Worm (Caenorhabditis elegans) whole organism, L4 larva: Measurements from ENCODE around the gene fbxa-157.

ENCODE experiments used
- F37D6.2 ChIP-seq: sonication (generic microtip); optimal IDR thresholded peaks from 2 replicates; lab custom pipeline; 2016; ENCODE audit warnings: mild to moderate bottlenecking, missing genetic modification characterization, missing compliant biosample characterization
- F49E8.2 ChIP-seq: sonication (generic microtip); optimal IDR thresholded peaks from 2 replicates; lab custom pipeline; 2016; ENCODE audit warnings: missing compliant biosample characterization, mild to moderate bottlenecking, missing genetic modification characterization, borderline replicate concordance
- R02D3.7 ChIP-seq: fragments of 150-350 bp; sonication (generic microtip); optimal IDR thresholded peaks from 3 replicates; lab custom pipeline; 2014; ENCODE audit warnings: missing biosample characterization, missing genetic modification characterization
- T20F7.1 ChIP-seq: fragments of 200-800 bp; sonication (Bioruptor generic); optimal IDR thresholded peaks from 2 replicates; lab custom pipeline; 2018; ENCODE audit warnings: mild to moderate bottlenecking, missing genetic modification characterization, missing compliant biosample characterization
- Y48G9A.11 ChIP-seq: fragments of 200-800 bp; sonication (Bioruptor generic); IDR thresholded peaks from 2 replicates; pipeline ENCODE4 v1.3.6; 2022; ENCODE audit warnings: missing genetic modification reagents, missing genetic modification characterization, missing compliant biosample characterization
- Y75B8A.6 ChIP-seq: fragments of 200-800 bp; sonication (Bioruptor generic); IDR thresholded peaks from 2 replicates; pipeline ENCODE4 v1.3.6; 2022; ENCODE audit warnings: missing genetic modification reagents, missing genetic modification characterization, missing compliant biosample characterization
- ZK546.5 ChIP-seq, 2 experiments: sonication (generic microtip); optimal IDR thresholded peaks; 2 replicates each; lab custom pipeline; 2017; ENCODE audit warnings: missing biosample characterization in 2 of 2, missing genetic modification characterization in 2 of 2
- aha-1 ChIP-seq: fragments of 150-350 bp; peaks from one replicate; lab custom pipeline; 2014; ENCODE audit warnings: missing biosample characterization, missing genetic modification characterization
- aly-2 ChIP-seq: sonication (generic microtip); optimal IDR thresholded peaks from 2 replicates; lab custom pipeline; 2018; ENCODE audit warnings: missing biosample characterization, missing genetic modification characterization
- ama-1 ChIP-seq: fragments of 150-350 bp; optimal IDR thresholded peaks from 2 replicates; lab custom pipeline; 2014; ENCODE audit warnings: inconsistent platforms, mixed read lengths
- arid-1 ChIP-seq: fragments of 200-800 bp; sonication (Bioruptor generic); conservative IDR thresholded peaks from 2 replicates; pipeline ENCODE4 v1.3.6; 2022; ENCODE audit warnings: missing genetic modification reagents, missing genetic modification characterization, missing compliant biosample characterization
- attf-4 ChIP-seq: sonication (generic microtip); optimal IDR thresholded peaks from 3 replicates; lab custom pipeline; 2017; ENCODE audit warnings: missing biosample characterization, missing genetic modification characterization
- ceh-28 ChIP-seq: fragments of 150-350 bp; optimal IDR thresholded peaks from 2 replicates; lab custom pipeline; 2014; ENCODE audit warnings: missing biosample characterization, missing genetic modification reagents, missing genetic modification characterization
- ceh-32 ChIP-seq: sonication (generic microtip); optimal IDR thresholded peaks from 2 replicates; lab custom pipeline; 2016; ENCODE audit warnings: mild to moderate bottlenecking, missing genetic modification characterization, missing compliant biosample characterization; ENCODE audit not compliant: poor library complexity
- ceh-82 ChIP-seq: sonication (generic microtip); optimal IDR thresholded peaks from 2 replicates; lab custom pipeline; 2017; ENCODE audit warnings: missing biosample characterization, missing genetic modification characterization
- cey-2 ChIP-seq: sonication (generic microtip); optimal IDR thresholded peaks from 3 replicates; lab custom pipeline; 2017; ENCODE audit warnings: missing genetic modification characterization, mild to moderate bottlenecking, missing compliant biosample characterization, antibody characterized with exemption, borderline replicate concordance; ENCODE audit not compliant: insufficient read depth
- ctbp-1 ChIP-seq: fragments of 200-800 bp; sonication (Bioruptor generic); IDR thresholded peaks from 2 replicates; pipeline ENCODE4 v1.3.6; 2022; ENCODE audit warnings: missing genetic modification reagents, missing genetic modification characterization, missing compliant biosample characterization
- daf-16 ChIP-seq, 3 experiments: sonication (generic microtip); optimal IDR thresholded peaks; 2 replicates each; lab custom pipeline; 2016 to 2017; ENCODE audit warnings: missing genetic modification characterization in 3 of 3, missing genetic modification reagents in 3 of 3, mild to moderate bottlenecking in 2 of 3, missing compliant biosample characterization in 2 of 3, missing biosample characterization in 1 of 3, moderate library complexity in 1 of 3
- daf-19 ChIP-seq: fragments of 200-800 bp; sonication (Bioruptor generic); conservative IDR thresholded peaks from 2 replicates; pipeline ENCODE4 v1.3.6; 2022; ENCODE audit warnings: missing genetic modification characterization, missing compliant biosample characterization
- daf-8 ChIP-seq: fragments of 200-800 bp; sonication (Bioruptor generic); IDR thresholded peaks from 2 replicates; pipeline ENCODE4 v1.3.6; 2022; ENCODE audit warnings: missing genetic modification characterization, missing compliant biosample characterization
- dmd-6 ChIP-seq: fragments of 200-800 bp; sonication (Bioruptor generic); IDR thresholded peaks from 2 replicates; pipeline ENCODE4 v1.3.6; 2022; ENCODE audit warnings: missing genetic modification reagents, missing genetic modification characterization, missing compliant biosample characterization
- dmd-9 ChIP-seq: fragments of 200-800 bp; sonication (Bioruptor generic); IDR thresholded peaks from 2 replicates; pipeline ENCODE4 v1.3.6; 2022; ENCODE audit warnings: missing genetic modification reagents, missing genetic modification characterization, missing compliant biosample characterization
- fos-1 ChIP-seq: fragments of 150-350 bp; optimal IDR thresholded peaks from 2 replicates; lab custom pipeline; 2014; ENCODE audit warnings: missing biosample characterization, missing genetic modification characterization
- gei-8 ChIP-seq: fragments of 200-800 bp; sonication (Bioruptor generic); optimal IDR thresholded peaks from 2 replicates; lab custom pipeline; 2018; ENCODE audit warnings: mild to moderate bottlenecking, missing genetic modification characterization, missing compliant biosample characterization
- hif-1 ChIP-seq, 2 experiments: sonication (generic microtip); optimal IDR thresholded peaks; 2 replicates each; lab custom pipeline; 2016 to 2017; ENCODE audit warnings: missing compliant biosample characterization in 2 of 2, missing genetic modification characterization in 2 of 2, missing genetic modification reagents in 2 of 2, missing genotype in 2 of 2, mild to moderate bottlenecking in 1 of 2
- hlh-30 ChIP-seq: sonication (generic microtip); optimal IDR thresholded peaks from 2 replicates; lab custom pipeline; 2017; ENCODE audit warnings: antibody characterized with exemption, mild to moderate bottlenecking, missing genetic modification characterization, missing compliant biosample characterization; ENCODE audit not compliant: insufficient read depth
- lin-39 ChIP-seq: fragments of 150-350 bp; optimal IDR thresholded peaks from 2 replicates; lab custom pipeline; 2014; ENCODE audit warnings: missing biosample characterization, missing genetic modification reagents, missing genetic modification characterization
- lsy-2 ChIP-seq, 2 experiments: fragments of 150-350 bp in 1 of 2; sonication (generic microtip) in 1 of 2; optimal IDR thresholded peaks; 2 replicates each; lab custom pipeline; 2014 to 2017; ENCODE audit warnings: missing biosample characterization in 2 of 2, missing genetic modification characterization in 2 of 2
- madf-9 ChIP-seq: fragments of 200-800 bp; sonication (Bioruptor generic); conservative IDR thresholded peaks from 2 replicates; pipeline ENCODE4 v1.3.6; 2022; ENCODE audit warnings: missing genetic modification reagents, missing genetic modification characterization, missing compliant biosample characterization
- mes-2 ChIP-seq: sonication (generic microtip); optimal IDR thresholded peaks from 2 replicates; lab custom pipeline; 2016; ENCODE audit warnings: missing genotype, mild to moderate bottlenecking, missing genetic modification characterization, missing compliant biosample characterization; ENCODE audit not compliant: poor library complexity, severe bottlenecking
- nhr-10 ChIP-seq: fragments of 150-350 bp; optimal IDR thresholded peaks from 2 replicates; lab custom pipeline; 2014; ENCODE audit warnings: missing biosample characterization, missing genetic modification characterization
- nhr-11 ChIP-seq: fragments of 150-350 bp; optimal IDR thresholded peaks from 2 replicates; lab custom pipeline; 2014; ENCODE audit warnings: missing biosample characterization, missing genetic modification characterization
- nhr-111 ChIP-seq: fragments of 200-800 bp; sonication (Bioruptor generic); optimal IDR thresholded peaks from 2 replicates; lab custom pipeline; 2018; ENCODE audit warnings: mild to moderate bottlenecking, missing genetic modification characterization, missing compliant biosample characterization
- nhr-237 ChIP-seq: sonication (generic microtip); optimal IDR thresholded peaks from 2 replicates; lab custom pipeline; 2017; ENCODE audit warnings: missing biosample characterization, missing genetic modification characterization
- nhr-25 ChIP-seq: sonication (generic microtip); optimal IDR thresholded peaks from 2 replicates; lab custom pipeline; 2017; ENCODE audit warnings: missing genetic modification characterization, mild to moderate bottlenecking, missing compliant biosample characterization, antibody characterized with exemption, moderate library complexity, borderline replicate concordance; ENCODE audit not compliant: insufficient read depth
- nhr-28 ChIP-seq: fragments of 150-350 bp; optimal IDR thresholded peaks from 2 replicates; lab custom pipeline; 2014; ENCODE audit warnings: missing biosample characterization, missing genetic modification characterization
- nhr-48 ChIP-seq: sonication (generic microtip); optimal IDR thresholded peaks from 2 replicates; lab custom pipeline; 2016; ENCODE audit warnings: mild to moderate bottlenecking, missing genetic modification characterization, missing compliant biosample characterization
- nhr-6 ChIP-seq: fragments of 150-350 bp; optimal IDR thresholded peaks from 2 replicates; lab custom pipeline; 2014; ENCODE audit warnings: missing biosample characterization, missing genetic modification characterization
- nhr-76 ChIP-seq: fragments of 150-350 bp; optimal IDR thresholded peaks from 2 replicates; lab custom pipeline; 2014; ENCODE audit warnings: missing biosample characterization, missing genetic modification characterization
- nhr-77 ChIP-seq: fragments of 150-350 bp; optimal IDR thresholded peaks from 2 replicates; lab custom pipeline; 2014; ENCODE audit warnings: missing biosample characterization, missing genetic modification characterization
- pqm-1 ChIP-seq: sonication (generic microtip); optimal IDR thresholded peaks from 2 replicates; lab custom pipeline; 2017; ENCODE audit warnings: missing biosample characterization, missing genetic modification characterization
- set-16 ChIP-seq: fragments of 200-800 bp; sonication (Bioruptor generic); IDR thresholded peaks from 2 replicates; pipeline ENCODE4 v1.3.6; 2022; ENCODE audit warnings: missing genetic modification reagents, missing genetic modification characterization, missing compliant biosample characterization
- skn-1 ChIP-seq: fragments of 150-350 bp; optimal IDR thresholded peaks from 2 replicates; lab custom pipeline; 2014; ENCODE audit warnings: missing biosample characterization, missing genetic modification characterization
- snpc-1.2 ChIP-seq: fragments of 200-800 bp; sonication (Bioruptor generic); IDR thresholded peaks from 2 replicates; pipeline ENCODE4 v1.3.6; 2022; ENCODE audit warnings: missing genetic modification reagents, missing genetic modification characterization, missing compliant biosample characterization
- snpc-4 ChIP-seq: fragments of 150-350 bp; optimal IDR thresholded peaks from 2 replicates; lab custom pipeline; 2014; ENCODE audit warnings: missing biosample characterization, missing genetic modification characterization
- tra-1 ChIP-seq: fragments of 200-800 bp; sonication (Bioruptor generic); IDR thresholded peaks from 2 replicates; pipeline ENCODE4 v1.3.6; 2022; ENCODE audit warnings: missing genetic modification reagents, missing genetic modification characterization, missing compliant biosample characterization
- unc-130 ChIP-seq: sonication (generic microtip); optimal IDR thresholded peaks from 2 replicates; lab custom pipeline; 2016; ENCODE audit warnings: missing genetic modification reagents, missing genetic modification characterization, missing compliant biosample characterization
- unc-39 ChIP-seq: sonication (generic microtip); optimal IDR thresholded peaks from 2 replicates; lab custom pipeline; 2017; ENCODE audit warnings: missing biosample characterization, missing genetic modification characterization
- unc-62 ChIP-seq, 3 experiments: fragments of 150-350 bp in 1 of 3; sonication (generic microtip); optimal IDR thresholded peaks in 2 of 3; peaks in 1 of 3; 1 replicate in 1 of 3; 2 replicates in 2 of 3; lab custom pipeline; 2014 to 2017; ENCODE audit warnings: missing biosample characterization in 3 of 3, missing genetic modification characterization in 3 of 3, missing genetic modification reagents in 3 of 3, missing genotype in 1 of 3
- vab-7 ChIP-seq: fragments of 200-800 bp; sonication (Bioruptor generic); IDR thresholded peaks from 2 replicates; pipeline ENCODE4 v1.3.6; 2022; ENCODE audit warnings: missing genetic modification reagents, missing genetic modification characterization, missing compliant biosample characterization
- ztf-7 ChIP-seq: fragments of 150-350 bp; optimal IDR thresholded peaks from 2 replicates; lab custom pipeline; 2014; ENCODE audit warnings: missing biosample characterization, missing genetic modification characterization

The fbxa-157 gene

DNA sequence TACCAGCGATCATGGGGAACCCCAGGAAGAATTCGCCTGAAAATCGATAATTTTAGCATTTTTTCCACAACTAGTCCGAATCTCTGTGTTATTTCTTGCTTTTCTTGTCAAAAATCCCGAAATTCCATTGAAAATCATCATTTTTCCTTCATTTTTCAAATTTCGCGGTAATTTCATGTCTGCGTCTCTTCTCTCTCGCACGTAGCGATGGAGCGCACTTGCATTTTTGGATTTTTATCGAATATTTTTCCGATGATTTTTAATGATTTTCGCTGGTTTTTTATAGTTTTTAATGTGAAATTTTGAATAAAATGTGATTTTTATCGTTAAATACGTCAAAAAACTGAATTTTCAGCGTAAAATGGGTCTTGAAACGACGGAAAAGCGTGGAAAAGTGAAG is 21.8 kb downstream of the fbxa-157 start, which contains the start of gene E01B7.2:
Gene E01B7.2 (plus strand): TSS at position 350 of the 400 bp plus-strand sequence.
- TF ChIP-seq F49E8.2 (tag; lab: Kevin White, UChicago) (no peak), nhr-48 (no peak), ceh-82 (tag; lab: Kevin White, UChicago) (no peak), hlh-30 (tag; lab: Kevin White, UChicago) (peak; percentile 60), daf-16 (GFP tag; optimal IDR thresholded peaks at IDR 0.05; lab: Kevin White, UChicago) (no peak), daf-16 (tag; optimal IDR thresholded peaks at IDR 0.05; lab: Kevin White, UChicago) (peak; percentile 4), daf-8 (no peak), fos-1 (tag; lab: Kevin White, UChicago) (no peak), mes-2 (tag; lab: Kevin White, UChicago) (peak; percentile 84), ctbp-1 (GFP tag; lab: Robert Waterston, UW) (no peak), nhr-25 (tag; lab: Kevin White, UChicago) (no peak), aly-2 (tag; lab: Kevin White, UChicago) (no peak), nhr-11 (peak; percentile 22), ceh-28 (tag; lab: Kevin White, UChicago) (no peak), dmd-6 (GFP tag; lab: Robert Waterston, UW) (no peak; the same call in 1 of the 2 replicates), nhr-10 (tag; lab: Kevin White, UChicago) (no peak), gei-8 (GFP tag; lab: Kevin White, UChicago) (no peak), nhr-111 (GFP tag; lab: Kevin White, UChicago) (no peak), snpc-1.2 (GFP tag; lab: Robert Waterston, UW) (no peak), unc-130 (no peak), daf-19 (GFP tag; lab: Robert Waterston, UW) (no peak), tra-1 (GFP tag; lab: Robert Waterston, UW) (no peak), attf-4 (no peak), skn-1 (tag; lab: Kevin White, UChicago) (no peak), ZK546.5 (tag; optimal IDR thresholded peaks at IDR 0.05; lab: Kevin White, UChicago) (no peak), lsy-2 (tag; optimal IDR thresholded peaks at IDR 0.05; lab: Kevin White, UChicago) (peak in 1 of 2 experiments; percentile 88), lin-39 (tag; lab: Kevin White, UChicago) (no peak), pqm-1 (no peak), F37D6.2 (tag; lab: Kevin White, UChicago) (no peak), nhr-76 (no peak), ceh-32 (tag; lab: Kevin White, UChicago) (no peak), Y48G9A.11 (GFP tag; lab: Robert Waterston, UW) (no peak), madf-9 (GFP tag; lab: Robert Waterston, UW) (no peak), cey-2 (tag; lab: Kevin White, UChicago) (no peak), nhr-6 (tag; lab: Kevin White, UChicago) (peak; percentile 42), snpc-4 (tag; lab: Kevin White, UChicago) (no peak), vab-7 (GFP tag; lab: Robert Waterston, UW) (no peak), unc-62 (GFP tag; optimal IDR thresholded peaks at IDR 0.05 in 1 of 2; lab: Kevin White, UChicago) (peak in 1 of 2 experiments; percentile 76), unc-62 (tag; optimal IDR thresholded peaks at IDR 0.05; lab: Kevin White, UChicago) (no peak), set-16 (GFP tag; lab: Robert Waterston, UW) (no peak), dmd-9 (GFP tag; lab: Robert Waterston, UW) (no peak), T20F7.1 (GFP tag; lab: Kevin White, UChicago) (no peak), hif-1 (tag; optimal IDR thresholded peaks at IDR 0.05; lab: Kevin White, UChicago) (no peak), nhr-77 (tag; lab: Kevin White, UChicago) (no peak), R02D3.7 (tag; lab: Kevin White, UChicago) (no peak), Y75B8A.6 (GFP tag; lab: Robert Waterston, UW) (no peak), arid-1 (GFP tag; lab: Robert Waterston, UW) (no peak), ztf-7 (tag; lab: Kevin White, UChicago) (no peak), nhr-237 (tag; lab: Kevin White, UChicago) (no peak), ama-1 (lab: Kevin White, UChicago) (no peak), aha-1 (tag; lab: Kevin White, UChicago) (no peak), unc-39 (no peak), nhr-28 (tag; lab: Kevin White, UChicago) (peak; percentile 27)
